Fruit fly (Drosophila melanogaster): ENCODE measurements around the gene NSD.

- TF ChIP-seq ttk (optimal IDR thresholded peaks at IDR 0.05) (no peak), Myc (optimal IDR thresholded peaks at IDR 0.05) (no peak), psq (optimal IDR thresholded peaks at IDR 0.05) (no peak), Sin3A (optimal IDR thresholded peaks at IDR 0.05) (no peak)
These were observed 7.7 kb upstream of the NSD start for dm6 chr3R:27945398-27945797.

All from Kc167 (cell line).